Worm (Caenorhabditis elegans) whole organism, L4 larva: ENCODE data around the gene F14D2.5.

Experiments
- F26F4.8 ChIP-seq: fragments of 200-800 bp; sonication (Bioruptor generic); conservative IDR thresholded peaks from 2 replicates; pipeline ENCODE4 v1.3.6; 2022; ENCODE audit warnings: missing genetic modification characterization, missing compliant biosample characterization
- F37D6.2 ChIP-seq: sonication (generic microtip); optimal IDR thresholded peaks from 2 replicates; lab custom pipeline; 2016; ENCODE audit warnings: mild to moderate bottlenecking, missing genetic modification characterization, missing compliant biosample characterization
- F44E2.7 ChIP-seq: fragments of 200-800 bp; sonication (Bioruptor generic); IDR thresholded peaks from 2 replicates; pipeline ENCODE4 v2.1.2; 2022; ENCODE audit warnings: missing genetic modification characterization, missing compliant biosample characterization
- T26A8.4 ChIP-seq: fragments of 200-800 bp; sonication (Bioruptor generic); IDR thresholded peaks from 2 replicates; pipeline ENCODE4 v1.3.6; 2022; ENCODE audit warnings: missing genetic modification characterization, missing compliant biosample characterization
- Y48G9A.11 ChIP-seq: fragments of 200-800 bp; sonication (Bioruptor generic); IDR thresholded peaks from 2 replicates; pipeline ENCODE4 v1.3.6; 2022; ENCODE audit warnings: missing genetic modification reagents, missing genetic modification characterization, missing compliant biosample characterization
- attf-4 ChIP-seq: sonication (generic microtip); optimal IDR thresholded peaks from 3 replicates; lab custom pipeline; 2017; ENCODE audit warnings: missing biosample characterization, missing genetic modification characterization
- ceh-28 ChIP-seq: fragments of 150-350 bp; optimal IDR thresholded peaks from 2 replicates; lab custom pipeline; 2014; ENCODE audit warnings: missing biosample characterization, missing genetic modification reagents, missing genetic modification characterization
- ceh-44 ChIP-seq: fragments of 200-800 bp; sonication (Bioruptor generic); IDR thresholded peaks from 2 replicates; pipeline ENCODE4 v1.3.6; 2022; ENCODE audit warnings: missing genetic modification reagents, missing genetic modification characterization, missing compliant biosample characterization
- ceh-62 ChIP-seq: sonication (generic microtip); optimal IDR thresholded peaks from 2 replicates; lab custom pipeline; 2017; ENCODE audit warnings: missing biosample characterization, missing genetic modification characterization
- ces-1 ChIP-seq: fragments of 150-350 bp; sonication (generic microtip); optimal IDR thresholded peaks from 4 replicates; lab custom pipeline; 2014; ENCODE audit warnings: missing biosample characterization, missing genetic modification reagents, missing genetic modification characterization
- cey-2 ChIP-seq: sonication (generic microtip); optimal IDR thresholded peaks from 3 replicates; lab custom pipeline; 2017; ENCODE audit warnings: missing genetic modification characterization, mild to moderate bottlenecking, missing compliant biosample characterization, antibody characterized with exemption, borderline replicate concordance; ENCODE audit not compliant: insufficient read depth
- daf-12 ChIP-seq: fragments of 150-350 bp; optimal IDR thresholded peaks from 2 replicates; lab custom pipeline; 2014; ENCODE audit warnings: missing biosample characterization, missing genetic modification reagents, missing genetic modification characterization
- daf-16 ChIP-seq, 3 experiments: sonication (generic microtip); optimal IDR thresholded peaks; 2 replicates each; lab custom pipeline; 2016 to 2017; ENCODE audit warnings: missing genetic modification characterization in 3 of 3, missing genetic modification reagents in 3 of 3, mild to moderate bottlenecking in 2 of 3, missing compliant biosample characterization in 2 of 3, missing biosample characterization in 1 of 3, moderate library complexity in 1 of 3
- daf-19 ChIP-seq: fragments of 200-800 bp; sonication (Bioruptor generic); conservative IDR thresholded peaks from 2 replicates; pipeline ENCODE4 v1.3.6; 2022; ENCODE audit warnings: missing genetic modification characterization, missing compliant biosample characterization
- dmd-6 ChIP-seq: fragments of 200-800 bp; sonication (Bioruptor generic); IDR thresholded peaks from 2 replicates; pipeline ENCODE4 v1.3.6; 2022; ENCODE audit warnings: missing genetic modification reagents, missing genetic modification characterization, missing compliant biosample characterization
- dmd-8 ChIP-seq: fragments of 200-800 bp; sonication (Bioruptor generic); IDR thresholded peaks from 2 replicates; pipeline ENCODE4 v1.3.6; 2022; ENCODE audit warnings: missing genetic modification characterization, missing compliant biosample characterization
- dpl-1 ChIP-seq: fragments of 150-350 bp; optimal IDR thresholded peaks from 2 replicates; lab custom pipeline; 2014; ENCODE audit warnings: missing biosample characterization, missing genetic modification reagents, missing genetic modification characterization
- duxl-1 ChIP-seq: sonication (generic microtip); optimal IDR thresholded peaks from 2 replicates; lab custom pipeline; 2016; ENCODE audit warnings: mild to moderate bottlenecking, missing genetic modification characterization, moderate library complexity, missing compliant biosample characterization; ENCODE audit not compliant: poor library complexity
- gei-8 ChIP-seq: fragments of 200-800 bp; sonication (Bioruptor generic); optimal IDR thresholded peaks from 2 replicates; lab custom pipeline; 2018; ENCODE audit warnings: mild to moderate bottlenecking, missing genetic modification characterization, missing compliant biosample characterization
- hif-1 ChIP-seq, 2 experiments: sonication (generic microtip); optimal IDR thresholded peaks; 2 replicates each; lab custom pipeline; 2016 to 2017; ENCODE audit warnings: missing compliant biosample characterization in 2 of 2, missing genetic modification characterization in 2 of 2, missing genetic modification reagents in 2 of 2, missing genotype in 2 of 2, mild to moderate bottlenecking in 1 of 2
- hlh-30 ChIP-seq: sonication (generic microtip); optimal IDR thresholded peaks from 2 replicates; lab custom pipeline; 2017; ENCODE audit warnings: antibody characterized with exemption, mild to moderate bottlenecking, missing genetic modification characterization, missing compliant biosample characterization; ENCODE audit not compliant: insufficient read depth
- lim-7 ChIP-seq: fragments of 200-800 bp; sonication (Bioruptor generic); IDR thresholded peaks from 2 replicates; pipeline ENCODE4 v1.3.6; 2022; ENCODE audit warnings: missing genetic modification characterization, missing compliant biosample characterization
- lin-1 ChIP-seq: fragments of 200-800 bp; sonication (Bioruptor generic); IDR thresholded peaks from 2 replicates; pipeline ENCODE4 v1.3.6; 2022; ENCODE audit warnings: missing genetic modification reagents, missing genetic modification characterization, missing compliant biosample characterization
- lin-13 ChIP-seq: fragments of 150-350 bp; optimal IDR thresholded peaks from 2 replicates; lab custom pipeline; 2014; ENCODE audit warnings: missing biosample characterization, missing genetic modification reagents, missing genetic modification characterization
- lin-38 ChIP-seq: fragments of 200-800 bp; sonication (Bioruptor generic); IDR thresholded peaks from 2 replicates; pipeline ENCODE4 v1.3.6; 2022; ENCODE audit warnings: missing genetic modification reagents, missing genetic modification characterization, missing compliant biosample characterization
- mxl-3 ChIP-seq: fragments of 200-800 bp; sonication (Bioruptor generic); optimal IDR thresholded peaks from 2 replicates; lab custom pipeline; 2018; ENCODE audit warnings: mild to moderate bottlenecking, missing genetic modification characterization, missing compliant biosample characterization
- nhr-11 ChIP-seq: fragments of 150-350 bp; optimal IDR thresholded peaks from 2 replicates; lab custom pipeline; 2014; ENCODE audit warnings: missing biosample characterization, missing genetic modification characterization
- nhr-25 ChIP-seq: sonication (generic microtip); optimal IDR thresholded peaks from 2 replicates; lab custom pipeline; 2017; ENCODE audit warnings: missing genetic modification characterization, mild to moderate bottlenecking, missing compliant biosample characterization, antibody characterized with exemption, moderate library complexity, borderline replicate concordance; ENCODE audit not compliant: insufficient read depth
- nhr-28 ChIP-seq: fragments of 150-350 bp; optimal IDR thresholded peaks from 2 replicates; lab custom pipeline; 2014; ENCODE audit warnings: missing biosample characterization, missing genetic modification characterization
- nhr-42 ChIP-seq: fragments of 200-800 bp; sonication (Bioruptor generic); IDR thresholded peaks from 2 replicates; pipeline ENCODE4 v1.3.6; 2022; ENCODE audit warnings: missing genetic modification characterization, missing compliant biosample characterization
- nhr-48 ChIP-seq: sonication (generic microtip); optimal IDR thresholded peaks from 2 replicates; lab custom pipeline; 2016; ENCODE audit warnings: mild to moderate bottlenecking, missing genetic modification characterization, missing compliant biosample characterization
- nhr-76 ChIP-seq: fragments of 150-350 bp; optimal IDR thresholded peaks from 2 replicates; lab custom pipeline; 2014; ENCODE audit warnings: missing biosample characterization, missing genetic modification characterization
- pha-4 ChIP-seq, 2 experiments: fragments of 150-350 bp in 1 of 2; fragments of 200-800 bp in 1 of 2; sonication (Bioruptor generic) in 1 of 2; IDR thresholded peaks in 1 of 2; optimal IDR thresholded peaks in 1 of 2; 2 replicates each; pipeline versions ENCODE4 v1.3.6 to Lab custom; 2014 to 2022; ENCODE audit warnings: missing genetic modification characterization in 2 of 2, missing genetic modification reagents in 2 of 2, missing biosample characterization in 1 of 2, missing compliant biosample characterization in 1 of 2
- pqm-1 ChIP-seq: sonication (generic microtip); optimal IDR thresholded peaks from 2 replicates; lab custom pipeline; 2017; ENCODE audit warnings: missing biosample characterization, missing genetic modification characterization
- rbr-2 ChIP-seq: sonication (generic microtip); optimal IDR thresholded peaks from 2 replicates; lab custom pipeline; 2016; ENCODE audit warnings: missing genotype, missing genetic modification characterization, missing compliant biosample characterization
- unc-62 ChIP-seq, 3 experiments: fragments of 150-350 bp in 1 of 3; sonication (generic microtip); optimal IDR thresholded peaks in 2 of 3; peaks in 1 of 3; 1 replicate in 1 of 3; 2 replicates in 2 of 3; lab custom pipeline; 2014 to 2017; ENCODE audit warnings: missing biosample characterization in 3 of 3, missing genetic modification characterization in 3 of 3, missing genetic modification reagents in 3 of 3, missing genotype in 1 of 3
- zfp-3 ChIP-seq: fragments of 200-800 bp; sonication (Bioruptor generic); conservative IDR thresholded peaks from 2 replicates; pipeline ENCODE4 v1.3.6; 2022; ENCODE audit warnings: missing genetic modification reagents, missing genetic modification characterization, missing compliant biosample characterization
- zip-11 ChIP-seq: fragments of 200-800 bp; sonication (Bioruptor generic); IDR thresholded peaks from 2 replicates; pipeline ENCODE4 v1.3.6; 2022; ENCODE audit warnings: missing genetic modification characterization, missing compliant biosample characterization
- ztf-11 ChIP-seq: fragments of 150-350 bp; optimal IDR thresholded peaks from 2 replicates; lab custom pipeline; 2014; ENCODE audit warnings: missing biosample characterization, missing genetic modification characterization

Gene F14D2.5

ce11 chrII:3309963-3310362 lies 30.4 kb upstream of the F14D2.5 start:
- peak; percentile 19; the same call in 1 of the 2 replicates for TF ChIP-seq dmd-6 (GFP tag; lab: Robert Waterston, UW)

ce11 chrII:3310957-3311657 lies 29.2 kb upstream of the F14D2.5 start:
- TF ChIP-seq zfp-3 (GFP tag; lab: Robert Waterston, UW) = no peak
- no peak for TF ChIP-seq F37D6.2 (tag; lab: Kevin White, UChicago)
- TF ChIP-seq lin-13 (GFP tag; lab: Kevin White, UChicago) = no peak
- peak; percentile 40 for TF ChIP-seq lin-38 (GFP tag; lab: Robert Waterston, UW)
- no peak for TF ChIP-seq mxl-3 (GFP tag; lab: Kevin White, UChicago)
- TF ChIP-seq attf-4 (tag; lab: Kevin White, UChicago) = no peak
- TF ChIP-seq zip-11 (GFP tag; lab: Robert Waterston, UW) = no peak
- no peak for TF ChIP-seq hlh-30 (tag; lab: Kevin White, UChicago)
- no peak for TF ChIP-seq lin-1 (GFP tag; lab: Robert Waterston, UW)
- TF ChIP-seq nhr-48 (tag; lab: Kevin White, UChicago) = no peak
- TF ChIP-seq pha-4 (GFP tag; IDR thresholded peaks at IDR 0.05; lab: Robert Waterston, UW) = no peak
- TF ChIP-seq pha-4 (tag; optimal IDR thresholded peaks at IDR 0.05; lab: Kevin White, UChicago) = no peak
- no peak for TF ChIP-seq cey-2 (tag; lab: Kevin White, UChicago)
- no peak for TF ChIP-seq F26F4.8 (GFP tag; lab: Robert Waterston, UW)
- TF ChIP-seq unc-62 (GFP tag; optimal IDR thresholded peaks at IDR 0.05 in 1 of 2; lab: Kevin White, UChicago) = no peak
- no peak for TF ChIP-seq unc-62 (tag; optimal IDR thresholded peaks at IDR 0.05; lab: Kevin White, UChicago)
- no peak for TF ChIP-seq ceh-28 (tag; lab: Kevin White, UChicago)
- TF ChIP-seq pqm-1 (tag; lab: Kevin White, UChicago) = peak; percentile 56
- no peak for TF ChIP-seq nhr-25
- TF ChIP-seq nhr-28 (tag; lab: Kevin White, UChicago) = peak; percentile 23
- no peak for TF ChIP-seq F44E2.7
- no peak for TF ChIP-seq ztf-11 (tag; lab: Kevin White, UChicago)
- no peak for TF ChIP-seq nhr-42 (GFP tag; lab: Robert Waterston, UW)
- no peak for TF ChIP-seq daf-19 (GFP tag; lab: Robert Waterston, UW)
- TF ChIP-seq T26A8.4 (GFP tag; lab: Robert Waterston, UW) = no peak
- TF ChIP-seq ceh-44 (GFP tag; lab: Robert Waterston, UW) = no peak
- TF ChIP-seq daf-16 (GFP tag; optimal IDR thresholded peaks at IDR 0.05; lab: Kevin White, UChicago) = no peak
- peak; percentile 11 for TF ChIP-seq daf-16 (tag; optimal IDR thresholded peaks at IDR 0.05; lab: Kevin White, UChicago)
- TF ChIP-seq dpl-1 (GFP tag; lab: Kevin White, UChicago) = no peak
- peak; percentile 13; the same call in 1 of the 2 replicates for TF ChIP-seq dmd-6 (GFP tag; lab: Robert Waterston, UW)
- peak; percentile 69 for TF ChIP-seq duxl-1 (tag; lab: Kevin White, UChicago)
- no peak for TF ChIP-seq Y48G9A.11 (GFP tag; lab: Robert Waterston, UW)
- TF ChIP-seq, all 104 proteins: peak for 6

- TF ChIP-seq lim-7 (GFP tag; lab: Robert Waterston, UW) (no peak), ces-1 (GFP tag; lab: Kevin White, UChicago) (no peak), rbr-2 (tag; lab: Kevin White, UChicago) (no peak), ceh-62 (tag; lab: Kevin White, UChicago) (no peak), dmd-8 (no peak), pha-4 (GFP tag; IDR thresholded peaks at IDR 0.05; lab: Robert Waterston, UW) (no peak), pha-4 (tag; optimal IDR thresholded peaks at IDR 0.05; lab: Kevin White, UChicago) (no peak), F44E2.7 (no peak), nhr-11 (tag; lab: Kevin White, UChicago) (no peak), daf-12 (tag; lab: Kevin White, UChicago) (no peak), hif-1 (tag; optimal IDR thresholded peaks at IDR 0.05; lab: Kevin White, UChicago) (no peak), gei-8 (GFP tag; lab: Kevin White, UChicago) (no peak), nhr-76 (tag; lab: Kevin White, UChicago) (no peak)
Measured at ce11 chrII:3313442-3313841, 26.9 kb upstream of the F14D2.5 start, which contains the start of gene F39E9.6. TSS of gene F39E9.6 (minus strand) at chrII:3313542.
